Fruit fly (Drosophila melanogaster): ENCODE measurements around the gene CG43760.

The CG43760 gene

DNA sequence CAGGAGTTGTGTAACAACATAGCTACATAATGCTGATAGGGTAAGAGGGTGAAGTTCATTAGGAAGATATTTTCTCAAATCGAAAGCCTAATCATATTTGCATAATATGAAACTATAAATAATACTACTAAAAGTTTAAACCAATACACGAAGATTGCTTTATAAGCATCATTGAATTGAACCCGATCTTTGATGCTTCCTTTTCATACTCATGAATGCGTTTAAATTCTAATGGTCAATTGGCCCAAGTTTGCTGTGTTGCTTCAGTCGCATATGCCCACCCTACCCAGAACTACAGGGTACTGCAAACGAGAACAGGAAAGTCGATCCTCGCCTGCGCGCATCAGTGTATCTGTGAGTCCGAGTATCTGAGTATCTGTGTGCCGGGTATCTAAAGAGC lies 33.1 kb downstream of the CG43760 start (continued):
- TF ChIP-seq pdm3 (GFP tag; optimal IDR thresholded peaks at IDR 0.05), result peak; percentile 94
- peak; percentile 96 for TF ChIP-seq Ets21C (GFP tag; optimal IDR thresholded peaks at IDR 0.05)
- peak; percentile 92 for TF ChIP-seq OdsH (GFP tag; optimal IDR thresholded peaks at IDR 0.05)
- peak; percentile 19 for TF ChIP-seq CG6808 (GFP tag; optimal IDR thresholded peaks at IDR 0.05)
- peak; percentile 92 for TF ChIP-seq achi (GFP tag; optimal IDR thresholded peaks at IDR 0.05)
- no peak for TF ChIP-seq Hr38 (GFP tag; optimal IDR thresholded peaks at IDR 0.05)
- no peak for TF ChIP-seq dac (GFP tag; optimal IDR thresholded peaks at IDR 0.05)
- peak; percentile 89 for TF ChIP-seq CG1621 (tag; optimal IDR thresholded peaks at IDR 0.05)
- TF ChIP-seq CG16779 (tag; optimal IDR thresholded peaks at IDR 0.05), result peak; percentile 78
- TF ChIP-seq CG6276 (GFP tag; optimal IDR thresholded peaks at IDR 0.05), result no peak
- TF ChIP-seq CG6163 (GFP tag; IDR thresholded peaks at IDR 0.05), result peak; percentile 81
- TF ChIP-seq CG34406 (GFP tag; optimal IDR thresholded peaks at IDR 0.05), result peak; percentile 92
- TF ChIP-seq spab (GFP tag; optimal IDR thresholded peaks at IDR 0.05), result peak; percentile 20
- peak; percentile 54 for TF ChIP-seq CG6854 (GFP tag; optimal IDR thresholded peaks at IDR 0.05)
- TF ChIP-seq CG8319 (GFP tag; optimal IDR thresholded peaks at IDR 0.05), result no peak
- peak; percentile 97 for TF ChIP-seq lz (GFP tag; optimal IDR thresholded peaks at IDR 0.05)
- peak; percentile 32 for TF ChIP-seq CG10669 (GFP tag; optimal IDR thresholded peaks at IDR 0.05)
- TF ChIP-seq esn (GFP tag; optimal IDR thresholded peaks at IDR 0.05), result peak; percentile 98
- TF ChIP-seq Hr4 (GFP tag; optimal IDR thresholded peaks at IDR 0.05), result peak; percentile 35
- TF ChIP-seq Smox (GFP tag; optimal IDR thresholded peaks at IDR 0.05), result peak; percentile 97
- TF ChIP-seq fd85E (GFP tag; optimal IDR thresholded peaks at IDR 0.05), result no peak
- no peak for TF ChIP-seq CG9139 (GFP tag; optimal IDR thresholded peaks at IDR 0.05)
- TF ChIP-seq CG8119 (GFP tag; IDR thresholded peaks at IDR 0.05), result 0 out of 3 replicates have a peak, but pooled peaks have one; percentile 54
- TF ChIP-seq Eip78C (GFP tag), result peak; percentile 88
- TF ChIP-seq CG11294 (GFP tag; IDR thresholded peaks at IDR 0.05), result no peak
- TF ChIP-seq cyc (GFP tag; optimal IDR thresholded peaks at IDR 0.05), result peak; percentile 48
- no peak for TF ChIP-seq CG11762 (GFP tag; optimal IDR thresholded peaks at IDR 0.05; ENCODE audit: insufficient read depth)
- TF ChIP-seq Hr39 (GFP tag; optimal IDR thresholded peaks at IDR 0.05), result peak; percentile 97
- TF ChIP-seq CG3032 (tag; optimal IDR thresholded peaks at IDR 0.05), result peak; percentile 40
- TF ChIP-seq Blimp-1 (GFP tag; optimal IDR thresholded peaks at IDR 0.05), result no peak
- no peak for TF ChIP-seq dsx (GFP tag; optimal IDR thresholded peaks at IDR 0.05; ENCODE audit: poor library complexity, severe bottlenecking)
- peak; percentile 96 for TF ChIP-seq Sox102F (GFP tag; optimal IDR thresholded peaks at IDR 0.05)
- no peak for TF ChIP-seq CG15336 (GFP tag; IDR thresholded peaks at IDR 0.05)
- TF ChIP-seq CG32006 (GFP tag; optimal IDR thresholded peaks at IDR 0.05), result peak; percentile 65
- peak; percentile 2 for TF ChIP-seq Ets96B (tag; optimal IDR thresholded peaks at IDR 0.05)
- TF ChIP-seq ss (GFP tag; optimal IDR thresholded peaks at IDR 0.05), result no peak
- TF ChIP-seq eg (GFP tag; IDR thresholded peaks at IDR 0.05), result no peak

DNA sequence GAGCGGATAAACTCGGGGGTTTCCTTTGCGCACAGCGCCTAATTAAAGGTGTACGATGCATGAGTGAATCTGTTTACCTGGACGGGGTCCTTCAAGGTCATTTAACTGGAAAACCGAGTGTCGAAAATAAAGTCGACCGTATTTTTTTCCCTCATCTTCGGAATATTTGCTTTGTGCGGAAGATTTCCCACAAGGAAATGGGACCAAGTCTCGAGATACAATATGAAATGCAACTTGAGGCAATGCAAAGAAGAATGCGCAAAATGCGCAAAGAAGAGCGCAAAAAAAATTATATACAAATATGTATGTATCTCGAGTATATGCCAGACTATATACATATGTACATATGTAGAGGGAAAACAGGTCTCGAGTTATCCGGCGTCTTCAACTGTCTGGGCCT lies 33.7 kb downstream of the CG43760 start:
- TF ChIP-seq vri (GFP tag; optimal IDR thresholded peaks at IDR 0.05), result no peak
- TF ChIP-seq fd59A (GFP tag; optimal IDR thresholded peaks at IDR 0.05), result no peak
- no peak for TF ChIP-seq CG1621 (tag; optimal IDR thresholded peaks at IDR 0.05)
- no peak for TF ChIP-seq achi (GFP tag; optimal IDR thresholded peaks at IDR 0.05)
- no peak for TF ChIP-seq CG31627 (GFP tag; optimal IDR thresholded peaks at IDR 0.05)
- no peak for TF ChIP-seq Sox14 (GFP tag; optimal IDR thresholded peaks at IDR 0.05)
- no peak for TF ChIP-seq cyc (GFP tag; optimal IDR thresholded peaks at IDR 0.05)
- TF ChIP-seq CG6792 (GFP tag; optimal IDR thresholded peaks at IDR 0.05), result no peak
- no peak for TF ChIP-seq Eip75B (GFP tag; optimal IDR thresholded peaks at IDR 0.05)
- TF ChIP-seq Gug (GFP tag; IDR thresholded peaks at IDR 0.05), result no peak
- TF ChIP-seq Hr39 (GFP tag; optimal IDR thresholded peaks at IDR 0.05), result no peak
- TF ChIP-seq CG8632 (GFP tag; optimal IDR thresholded peaks at IDR 0.05), result no peak
- no peak for TF ChIP-seq spab (GFP tag; optimal IDR thresholded peaks at IDR 0.05)
- no peak for TF ChIP-seq CG6808 (GFP tag; optimal IDR thresholded peaks at IDR 0.05)
- TF ChIP-seq salr (GFP tag; optimal IDR thresholded peaks at IDR 0.05), result no peak

All from whole organism, prepupa.